Worm (Caenorhabditis elegans): Measurements from ENCODE around the gene hlh-1.

DNA sequence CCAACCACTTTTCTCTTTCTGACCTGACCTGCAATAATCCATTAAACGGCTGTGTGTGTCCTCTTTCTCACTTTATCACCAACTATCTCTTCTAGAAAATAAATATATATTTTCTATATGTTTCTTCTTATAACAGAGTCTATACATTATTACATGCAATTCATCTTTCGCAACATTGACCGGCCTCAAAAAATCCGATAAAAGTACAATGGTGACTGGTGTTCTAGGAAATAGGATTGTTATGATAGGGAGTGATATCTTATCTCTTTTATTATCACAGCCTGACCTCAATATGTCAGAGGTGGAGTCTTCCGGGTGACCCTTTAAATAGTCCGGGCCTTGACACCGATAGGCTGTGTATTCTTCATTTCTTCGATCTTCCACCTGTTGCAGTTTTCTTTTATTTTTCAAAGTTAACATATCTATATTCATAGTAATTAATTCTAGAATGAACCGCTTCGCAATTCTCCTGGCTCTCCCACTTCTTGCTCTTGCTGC lies 44.2 kb downstream of the hlh-1 start, which contains the start of gene dao-2:
- TF ChIP-seq ref-2 (tag; optimal IDR thresholded peaks at IDR 0.05) = no peak
- TF ChIP-seq ceh-2 (tag; optimal IDR thresholded peaks at IDR 0.05) = no peak
- no peak for TF ChIP-seq odd-2 (tag; optimal IDR thresholded peaks at IDR 0.05)

Data from whole organism, late embryonic.